Fruit fly (Drosophila melanogaster) whole organism, wandering third instar larva: ENCODE results near the gene pum.
A peak's percentile ranks its signal among the peaks of the same experiment; 100 is the strongest.

Source experiments
- CG9705 ChIP-seq: fragments of 200-800 bp; sonication (Bioruptor generic); optimal IDR thresholded peaks from 2 replicates; lab custom pipeline; 2018; ENCODE audit warnings: missing biosample characterization, mild to moderate bottlenecking, missing genetic modification characterization
- CrebA ChIP-seq: fragments of 200-800 bp; sonication (Bioruptor generic); optimal IDR thresholded peaks from 2 replicates; lab custom pipeline; 2016; ENCODE audit warnings: missing biosample characterization, mild to moderate bottlenecking, missing genetic modification characterization, borderline replicate concordance
- Dfd ChIP-seq: fragments of >200 bp; optimal IDR thresholded peaks from 2 replicates; lab custom pipeline; 2017; ENCODE audit warnings: missing biosample characterization, missing genetic modification characterization
- Dif ChIP-seq: fragments of 200-275, 200-300 bp; sonication (Bioruptor generic); optimal IDR thresholded peaks from 2 replicates; lab custom pipeline; 2018; ENCODE audit warnings: missing biosample characterization, missing genetic modification characterization; ENCODE audit not compliant: partially characterized antibody
- HLH106 ChIP-seq: fragments of 200-800 bp; optimal IDR thresholded peaks from 3 replicates; lab custom pipeline; 2019; ENCODE audit warnings: missing biosample characterization, mild to moderate bottlenecking, missing genetic modification characterization, moderate library complexity
- Hnf4 ChIP-seq: fragments of 200-800 bp; sonication (Bioruptor generic); optimal IDR thresholded peaks from 2 replicates; lab custom pipeline; 2016; ENCODE audit warnings: missing biosample characterization, mild to moderate bottlenecking, missing genetic modification characterization
- Hr78 ChIP-seq: fragments of >200 bp; optimal IDR thresholded peaks from 2 replicates; lab custom pipeline; 2017; ENCODE audit warnings: missing biosample characterization, missing genetic modification characterization
- Hr83 ChIP-seq: fragments of 200-300 bp; sonication (Bioruptor generic); optimal IDR thresholded peaks from 2 replicates; lab custom pipeline; 2016; ENCODE audit warnings: missing biosample characterization, mild to moderate bottlenecking, missing genetic modification characterization, moderate library complexity; ENCODE audit not compliant: poor library complexity, severe bottlenecking
- Jra ChIP-seq: sonication (Bioruptor generic); optimal IDR thresholded peaks from 2 replicates; lab custom pipeline; 2016; ENCODE audit warnings: missing biosample characterization, missing genetic modification characterization
- Myc ChIP-seq: fragments of >200 bp; optimal IDR thresholded peaks from 2 replicates; lab custom pipeline; 2017
- OdsH ChIP-seq: fragments of 200-800 bp; sonication (Bioruptor generic); optimal IDR thresholded peaks from 2 replicates; lab custom pipeline; 2016; ENCODE audit warnings: missing biosample characterization, mild to moderate bottlenecking, missing genetic modification characterization
- Rel ChIP-seq, 2 experiments: fragments of 200-800 bp; sonication (Bioruptor generic) in 1 of 2; optimal IDR thresholded peaks; 2 replicates in 1 of 2; 3 replicates in 1 of 2; lab custom pipeline; 2016 to 2019; ENCODE audit warnings: mild to moderate bottlenecking in 2 of 2, missing biosample characterization in 2 of 2, missing genetic modification characterization in 2 of 2, moderate library complexity in 1 of 2
- Sp1 ChIP-seq: fragments of 200-800 bp; sonication (Bioruptor generic); optimal IDR thresholded peaks from 3 replicates; lab custom pipeline; 2019; ENCODE audit warnings: missing biosample characterization, mild to moderate bottlenecking, missing genetic modification characterization, moderate library complexity
- br ChIP-seq: fragments of 200-800 bp; sonication (Bioruptor generic); optimal IDR thresholded peaks from 2 replicates; lab custom pipeline; 2016; ENCODE audit warnings: missing biosample characterization, missing genetic modification characterization
- brk ChIP-seq: fragments of 200-800 bp; sonication (Bioruptor generic); optimal IDR thresholded peaks from 2 replicates; lab custom pipeline; 2016; ENCODE audit warnings: missing biosample characterization, mild to moderate bottlenecking, missing genetic modification characterization
- dl ChIP-seq, 2 experiments: fragments of 175-275, 200-275 bp in 1 of 2; fragments of 200-275 bp in 1 of 2; sonication (Bioruptor generic); optimal IDR thresholded peaks; lab custom pipeline; 2018; ENCODE audit warnings: mild to moderate bottlenecking in 2 of 2, missing biosample characterization in 2 of 2, missing genetic modification characterization in 2 of 2, moderate library complexity in 2 of 2; ENCODE audit not compliant: partially characterized antibody in 2 of 2, insufficient read depth in 1 of 2
- dmrt93B ChIP-seq: fragments of 200-800 bp; sonication (Bioruptor generic); optimal IDR thresholded peaks from 2 replicates; lab custom pipeline; 2018; ENCODE audit warnings: missing biosample characterization, mild to moderate bottlenecking, missing genetic modification characterization
- fru ChIP-seq: fragments of 200-800 bp; sonication (Bioruptor generic); optimal IDR thresholded peaks from 3 replicates; lab custom pipeline; 2016; ENCODE audit warnings: missing biosample characterization, mild to moderate bottlenecking, missing genetic modification characterization
- jim ChIP-seq: fragments of 175-275, 200-325 bp; sonication (Bioruptor generic); optimal IDR thresholded peaks from 2 replicates; lab custom pipeline; 2016; ENCODE audit warnings: missing biosample characterization, mild to moderate bottlenecking, missing genetic modification characterization
- lola ChIP-seq: fragments of >200 bp; optimal IDR thresholded peaks from 2 replicates; lab custom pipeline; 2017; ENCODE audit warnings: missing biosample characterization, missing genetic modification characterization
- pan ChIP-seq: fragments of >200 bp; optimal IDR thresholded peaks from 2 replicates; lab custom pipeline; 2017
- rgr ChIP-seq: fragments of 200-800 bp; sonication (Bioruptor generic); optimal IDR thresholded peaks from 3 replicates; lab custom pipeline; 2016; ENCODE audit warnings: missing biosample characterization, mild to moderate bottlenecking, missing genetic modification characterization
- sage ChIP-seq: fragments of 200-800 bp; sonication (Bioruptor generic); optimal IDR thresholded peaks from 2 replicates; lab custom pipeline; 2016; ENCODE audit warnings: missing biosample characterization, mild to moderate bottlenecking, missing genetic modification characterization
- woc ChIP-seq: sonication (Bioruptor generic); optimal IDR thresholded peaks from 2 replicates; lab custom pipeline; 2016; ENCODE audit warnings: missing biosample characterization, mild to moderate bottlenecking, missing genetic modification characterization

pum gene

dm6 chr3R:9053021-9053420 lies 184.5 kb downstream of the pum start (continued):
- no peak for TF ChIP-seq CG9705 (GFP tag; lab: Kevin White, UChicago)
- TF ChIP-seq Hr78 (GFP tag; lab: Kevin White, UChicago) = no peak
- TF ChIP-seq Dfd (GFP tag; lab: Kevin White, UChicago) = no peak
- peak; percentile 56 for TF ChIP-seq HLH106 (tag; lab: Kevin White, UChicago)
- no peak for TF ChIP-seq dmrt93B (GFP tag; lab: Kevin White, UChicago)
- TF ChIP-seq lola (GFP tag; lab: Kevin White, UChicago) = no peak
- peak; percentile 82 for TF ChIP-seq Jra (GFP tag; lab: Kevin White, UChicago)
- TF ChIP-seq woc = peak; percentile 71
- peak; percentile 81 for TF ChIP-seq jim (GFP tag; lab: Kevin White, UChicago)
- TF ChIP-seq fru = peak; percentile 87
- peak; percentile 95 for TF ChIP-seq Dif (GFP tag; lab: Kevin White, UChicago)
- TF ChIP-seq Hr83 (GFP tag; lab: Kevin White, UChicago) = peak; percentile 85
- no peak for TF ChIP-seq CrebA

DNA sequence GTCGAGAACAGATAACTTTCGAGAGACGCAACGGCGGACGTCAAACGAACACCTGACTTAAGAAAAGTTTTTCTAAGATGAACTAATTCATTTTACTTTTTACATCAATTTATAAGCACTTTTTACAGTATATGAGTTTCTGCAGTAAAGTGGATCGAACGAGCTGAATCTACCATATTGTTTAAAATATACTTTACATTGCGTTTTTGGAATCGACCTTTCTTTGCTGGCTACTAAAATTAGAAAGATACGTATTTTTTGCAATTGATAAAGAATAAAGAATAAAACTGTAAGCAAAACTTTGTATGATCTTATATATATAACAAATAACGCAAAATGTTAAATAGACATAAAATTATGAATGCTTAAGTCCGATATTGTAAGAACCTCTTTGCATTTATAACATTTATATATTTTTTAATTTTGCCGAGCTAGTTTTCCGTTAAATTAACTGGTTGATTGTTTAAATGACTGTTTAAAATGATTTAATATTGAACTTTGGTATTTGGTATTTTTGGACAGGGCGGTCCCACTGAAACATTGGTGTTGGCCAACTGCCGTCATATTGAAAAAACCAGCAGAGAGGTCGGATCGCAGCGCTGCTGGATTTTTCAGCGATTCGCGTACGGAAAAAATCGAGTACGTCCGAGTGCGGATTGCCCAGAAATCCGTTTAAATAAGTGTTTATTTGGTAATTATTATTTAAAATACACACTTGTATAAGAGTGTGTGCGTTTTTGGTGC lies 185.4 kb downstream of the pum start, which contains the start of gene Kdm2:
Gene Kdm2, plus strand, starts transcription at position 559 of the 744 bp plus-strand sequence.
- TF ChIP-seq dl (GFP tag; optimal IDR thresholded peaks at IDR 0.05; lab: Kevin White, UChicago; ENCODE audit: insufficient read depth in 1 of 2, partially characterized antibody in 2 of 2) (peak in 1 of 2 experiments; percentile 1), HLH106 (tag; lab: Kevin White, UChicago) (no peak), Rel (GFP tag; optimal IDR thresholded peaks at IDR 0.05; lab: Kevin White, UChicago) (no peak), Rel (tag; optimal IDR thresholded peaks at IDR 0.05; lab: Kevin White, UChicago) (no peak), brk (peak; percentile 14), Dif (GFP tag; lab: Kevin White, UChicago) (peak; percentile 62), Hnf4 (GFP tag; lab: Kevin White, UChicago) (peak; percentile 17), Myc (no peak), sage (no peak), Sp1 (peak; percentile 38), rgr (GFP tag; lab: Kevin White, UChicago) (peak; percentile 42)

DNA sequence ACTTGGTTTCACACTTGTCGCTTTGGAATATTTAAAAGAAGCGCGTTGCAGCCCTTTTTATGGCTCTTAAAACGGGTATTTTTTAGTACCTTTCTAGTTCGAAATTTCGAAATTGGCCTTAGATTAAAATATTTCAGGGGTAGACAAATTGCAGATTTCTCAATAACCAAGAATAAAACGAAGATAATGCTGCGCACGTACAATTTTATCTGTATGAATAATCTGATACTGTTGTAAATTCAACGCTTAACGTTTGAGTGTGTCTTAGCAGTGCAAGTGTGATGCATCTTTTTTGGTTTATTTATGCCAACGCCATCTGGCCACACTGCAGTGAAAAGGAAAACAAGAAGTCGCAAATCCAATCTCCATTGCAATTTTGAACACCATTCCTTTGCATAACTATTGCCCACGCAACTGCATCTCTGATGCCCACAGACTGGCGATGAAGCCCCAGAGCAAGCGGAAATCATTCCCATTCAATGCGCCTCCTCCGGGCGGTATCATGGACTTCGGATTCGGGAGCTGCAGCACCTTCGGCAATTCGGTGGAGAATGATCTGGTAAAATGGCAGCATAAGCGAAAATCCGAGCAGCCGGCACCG lies 186.9 kb downstream of the pum start, which contains the start of gene Nmdmc:
Gene Nmdmc, minus strand, starts transcription at position 37 of the 601 bp plus-strand sequence.
- TF ChIP-seq OdsH (GFP tag; lab: Kevin White, UChicago) = no peak
- peak; percentile 69 for TF ChIP-seq Myc
- TF ChIP-seq, all 38 proteins: peak for 1

DNA sequence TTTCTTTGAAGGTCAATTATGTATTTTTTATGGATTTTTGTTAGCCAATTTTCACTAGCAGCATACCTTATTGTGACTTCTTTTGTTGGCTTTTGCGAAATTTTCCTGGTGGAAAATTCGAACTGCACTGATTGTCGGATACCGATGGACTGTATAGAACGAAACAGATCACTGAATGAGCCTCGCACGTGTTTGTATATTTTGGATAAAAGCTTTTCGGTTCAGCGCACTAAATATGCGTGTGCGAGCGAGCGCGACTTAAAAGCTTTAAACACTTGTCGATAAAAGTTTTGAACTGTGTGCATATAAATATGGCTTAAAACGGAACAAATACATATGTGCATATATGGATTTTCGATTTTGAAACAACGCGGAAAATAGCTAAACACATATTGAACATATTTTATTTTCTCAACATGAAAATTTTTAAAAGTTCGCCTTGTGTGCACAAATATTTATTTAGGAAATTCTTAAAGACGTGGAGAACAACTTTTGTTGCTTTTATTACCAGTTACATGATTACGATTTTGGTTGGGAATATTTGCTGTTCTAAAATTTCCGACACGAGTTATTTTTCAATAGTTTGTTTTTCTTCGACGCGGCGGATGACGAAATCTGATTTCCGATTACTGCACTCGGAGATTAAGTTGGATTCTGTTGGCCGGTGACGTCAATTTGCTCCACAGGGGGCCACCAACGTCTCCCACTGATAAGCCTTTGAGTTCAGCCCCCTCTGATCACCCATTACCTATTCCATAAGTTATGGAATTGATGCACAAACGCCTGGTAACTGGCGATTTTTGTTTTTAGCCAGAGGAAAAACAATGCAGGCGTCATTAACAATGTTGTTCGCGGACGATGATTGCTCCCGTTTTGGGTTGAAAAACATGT lies 188.1 kb downstream of the pum start:
- TF ChIP-seq brk = peak; percentile 22
- TF ChIP-seq OdsH (GFP tag; lab: Kevin White, UChicago) = peak; percentile 33
- TF ChIP-seq rgr (GFP tag; lab: Kevin White, UChicago) = peak; percentile 5
- TF ChIP-seq pan (lab: Kevin White, UChicago) = no peak
- peak; percentile 61 for TF ChIP-seq woc

DNA sequence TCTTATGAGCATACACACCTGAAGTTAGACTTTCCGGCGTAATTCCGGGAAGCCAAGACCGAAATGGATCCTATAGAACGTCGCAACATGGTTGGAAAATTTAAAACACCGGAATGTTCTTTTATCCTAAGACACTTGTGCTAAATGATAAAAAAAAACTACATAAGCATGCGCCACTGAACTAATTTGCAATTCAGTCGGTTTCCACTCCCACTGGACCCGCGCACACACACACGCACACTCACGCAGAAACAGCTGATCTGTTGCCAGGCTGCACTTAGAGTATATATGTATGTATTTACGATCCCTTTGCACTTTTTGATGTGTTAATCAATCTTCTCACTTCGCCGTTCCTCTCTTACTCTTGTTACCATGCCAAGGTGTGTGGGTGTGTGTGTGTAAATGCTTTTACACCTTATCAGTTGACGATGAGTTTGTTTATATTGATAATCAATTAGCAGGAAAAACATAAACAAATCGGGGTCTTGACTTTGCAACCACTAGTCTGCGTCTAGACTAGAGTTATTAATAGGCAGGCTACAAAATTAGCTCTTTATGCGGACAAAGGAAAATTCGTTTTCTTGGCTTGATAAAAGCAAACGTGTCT lies 188.9 kb downstream of the pum start, which contains the start of gene Mst85C:
Gene Mst85C, plus strand, starts transcription at position 180 of the 607 bp plus-strand sequence.
- peak; percentile 6 for TF ChIP-seq Myc
- no peak for TF ChIP-seq CG9705 (GFP tag; lab: Kevin White, UChicago)
- TF ChIP-seq br (GFP tag; lab: Kevin White, UChicago) = no peak
- TF ChIP-seq woc = peak; percentile 14
- no peak for TF ChIP-seq Dfd (GFP tag; lab: Kevin White, UChicago)
- TF ChIP-seq Sp1 = no peak
